Fruit fly (Drosophila melanogaster) S2 (cell line): Measurements from ENCODE around the gene CG15286.

Source experiments
- CG8478 ChIP-seq: fragments of >200 bp; optimal IDR thresholded peaks from 2 replicates; lab custom pipeline; 2018
- CTCF ChIP-seq, 2 experiments: fragments of >200 bp; optimal IDR thresholded peaks; 2 replicates each; lab custom pipeline; 2018

CG15286 gene

DNA sequence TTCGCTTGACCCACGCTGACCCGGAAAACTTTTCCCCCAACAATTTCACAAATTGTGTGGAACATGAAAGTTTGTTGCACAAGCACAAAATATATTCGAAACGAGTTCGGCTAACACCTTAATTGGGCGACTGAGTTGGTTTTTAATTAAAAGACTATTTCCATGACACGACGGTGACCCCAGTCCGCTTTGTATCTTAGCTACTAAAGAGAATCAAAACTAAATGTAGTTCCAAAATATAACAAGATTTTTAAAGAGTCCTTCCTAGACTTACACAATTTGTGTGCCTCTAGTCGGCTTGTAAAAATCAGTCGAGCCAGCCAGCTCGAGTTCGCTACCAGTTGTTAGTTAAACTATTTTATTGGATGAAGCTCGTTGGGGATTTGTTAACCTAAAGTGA lies at the start of gene CG15286:
Gene CG15286 (plus strand): TSS at position 301 of the 400 bp plus-strand sequence.
- TF ChIP-seq CTCF (optimal IDR thresholded peaks at IDR 0.05; lab: Kevin White, UChicago) (no peak), CG8478 (lab: Kevin White, UChicago) (no peak)

DNA sequence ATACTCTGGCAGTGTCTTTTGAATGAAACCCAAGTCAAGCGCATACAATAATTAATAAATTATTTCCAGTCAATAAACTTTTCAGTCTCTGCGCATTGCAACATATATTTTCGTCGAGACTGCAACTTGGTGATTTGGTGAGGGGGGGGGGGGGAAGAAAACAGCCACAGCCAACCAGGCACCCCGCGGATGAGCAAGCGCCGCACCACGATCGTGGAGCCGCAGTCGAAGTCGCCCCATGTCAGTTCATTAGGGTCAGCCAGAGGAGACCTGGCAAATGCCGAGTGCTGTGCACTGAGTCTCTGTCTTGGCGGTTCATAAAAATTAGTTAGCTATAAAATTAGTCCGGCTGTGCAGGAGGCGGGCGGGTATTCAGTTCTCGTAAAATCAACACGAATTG lies 45.3 kb upstream of the CG15286 start:
- no peak for TF ChIP-seq CG8478 (lab: Kevin White, UChicago)
- no peak for TF ChIP-seq CTCF (optimal IDR thresholded peaks at IDR 0.05; lab: Kevin White, UChicago)

dm6 chr2L:14293917-14294316 lies 44.1 kb upstream of the CG15286 start:
- TF ChIP-seq CTCF (optimal IDR thresholded peaks at IDR 0.05; lab: Kevin White, UChicago) = no peak
- TF ChIP-seq CG8478 (lab: Kevin White, UChicago) = no peak

- TF ChIP-seq CTCF (optimal IDR thresholded peaks at IDR 0.05; lab: Kevin White, UChicago) (no peak), CG8478 (lab: Kevin White, UChicago) (no peak)
Measured at dm6 chr2L:14300718-14301361, 37.2 kb upstream of the CG15286 start.

dm6 chr2L:14302478-14302877 lies 35.6 kb upstream of the CG15286 start:
- no peak for TF ChIP-seq CTCF (optimal IDR thresholded peaks at IDR 0.05; lab: Kevin White, UChicago)
- no peak for TF ChIP-seq CG8478 (lab: Kevin White, UChicago)

dm6 chr2L:14307516-14307915 lies 30.5 kb upstream of the CG15286 start:
- TF ChIP-seq CTCF (optimal IDR thresholded peaks at IDR 0.05; lab: Kevin White, UChicago) (no peak), CG8478 (lab: Kevin White, UChicago) (no peak)

- TF ChIP-seq CG8478 (lab: Kevin White, UChicago) (no peak), CTCF (optimal IDR thresholded peaks at IDR 0.05; lab: Kevin White, UChicago) (no peak)
Measured at dm6 chr2L:14308232-14308631, 29.8 kb upstream of the CG15286 start.

dm6 chr2L:14308661-14309060 lies 29.4 kb upstream of the CG15286 start:
- no peak for TF ChIP-seq CG8478 (lab: Kevin White, UChicago)
- no peak for TF ChIP-seq CTCF (optimal IDR thresholded peaks at IDR 0.05; lab: Kevin White, UChicago)

DNA sequence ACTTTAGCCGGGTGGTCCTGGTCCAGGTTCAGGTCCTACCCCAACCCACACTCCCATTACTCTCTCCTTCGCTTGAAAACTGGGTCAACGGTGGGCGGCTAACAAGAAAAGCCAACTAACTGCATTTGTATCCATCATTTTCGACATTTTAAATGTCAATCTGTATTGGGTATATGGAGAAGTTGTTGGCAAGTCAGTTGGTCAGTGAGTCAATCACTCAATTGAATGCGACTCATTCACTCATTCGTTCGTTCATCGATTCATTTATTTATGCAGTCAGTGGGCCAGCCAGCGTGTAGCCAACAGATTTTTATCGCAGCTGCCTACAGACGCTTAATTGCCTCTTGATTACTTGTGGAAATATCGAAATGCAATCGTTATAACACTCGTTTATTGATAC lies 21.3 kb upstream of the CG15286 start:
- no peak for TF ChIP-seq CTCF (optimal IDR thresholded peaks at IDR 0.05; lab: Kevin White, UChicago)
- no peak for TF ChIP-seq CG8478 (lab: Kevin White, UChicago)

DNA sequence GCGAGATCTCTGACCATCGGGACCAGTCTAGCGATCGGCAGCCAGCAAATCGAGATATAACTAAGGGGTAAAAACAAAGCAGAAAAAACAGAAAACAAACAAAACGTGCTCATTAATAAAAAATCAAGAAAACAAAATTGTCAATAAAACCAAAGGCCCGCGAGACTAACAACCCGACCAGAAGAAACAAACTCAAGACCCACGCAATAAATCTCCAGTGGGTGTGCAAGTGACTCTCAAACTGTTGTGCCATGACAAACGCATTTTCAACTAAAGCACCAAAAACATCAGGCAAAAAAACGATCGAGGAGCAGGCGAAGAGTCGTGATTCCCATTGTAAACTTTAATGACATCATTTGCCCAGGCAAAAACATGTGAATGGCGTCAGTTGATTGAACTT lies 20.0 kb upstream of the CG15286 start:
- TF ChIP-seq CG8478 (lab: Kevin White, UChicago) = no peak
- TF ChIP-seq CTCF (optimal IDR thresholded peaks at IDR 0.05; lab: Kevin White, UChicago) = no peak

- no peak for TF ChIP-seq CTCF (optimal IDR thresholded peaks at IDR 0.05; lab: Kevin White, UChicago)
- no peak for TF ChIP-seq CG8478 (lab: Kevin White, UChicago)
Measured at dm6 chr2L:14318600-14318999, 19.4 kb upstream of the CG15286 start.

DNA sequence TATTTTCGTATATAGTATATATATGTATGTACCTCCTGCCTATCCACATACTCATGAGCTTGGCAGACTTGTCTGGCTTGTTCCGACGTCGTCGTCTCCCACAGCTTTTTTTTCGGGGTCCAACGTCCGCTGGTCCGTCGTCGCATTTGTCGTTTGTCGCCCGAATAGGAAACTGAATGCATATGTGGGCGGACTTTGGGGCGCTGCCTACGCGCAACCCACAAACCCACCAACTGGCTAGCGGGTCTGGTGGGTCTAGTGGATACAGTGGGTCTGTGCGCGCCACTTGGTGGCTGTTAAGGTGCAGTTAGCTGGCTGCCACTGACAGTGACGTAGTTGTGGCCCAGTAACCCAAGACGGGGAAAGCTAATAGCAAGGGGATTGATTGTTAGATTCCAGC lies 19.0 kb upstream of the CG15286 start:
- TF ChIP-seq CTCF (optimal IDR thresholded peaks at IDR 0.05; lab: Kevin White, UChicago) = no peak
- no peak for TF ChIP-seq CG8478 (lab: Kevin White, UChicago)

DNA sequence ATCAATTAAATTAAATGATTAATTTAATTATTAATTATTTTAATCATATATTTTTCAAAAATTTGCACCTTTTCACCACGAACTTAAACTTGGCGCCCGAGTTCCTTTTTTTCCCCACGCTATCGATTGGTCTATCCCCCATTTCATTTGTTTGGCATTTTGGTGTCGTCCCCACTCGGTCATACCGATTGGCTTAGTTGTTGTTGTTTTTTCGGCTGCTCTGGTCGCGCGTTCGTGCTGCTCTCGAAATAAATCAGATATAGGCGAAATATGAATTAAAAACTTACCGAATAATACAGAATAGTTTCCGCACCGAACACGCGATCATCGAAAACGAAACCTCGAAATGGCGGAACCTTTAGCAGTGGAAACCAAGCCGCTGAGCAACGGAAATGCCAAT lies 4.1 kb upstream of the CG15286 start, which contains the start of gene CG33090:
Gene CG33090 (plus strand): TSS at position 194 of the 400 bp plus-strand sequence.
- TF ChIP-seq CTCF (optimal IDR thresholded peaks at IDR 0.05; lab: Kevin White, UChicago) (no peak), CG8478 (lab: Kevin White, UChicago) (no peak)

DNA sequence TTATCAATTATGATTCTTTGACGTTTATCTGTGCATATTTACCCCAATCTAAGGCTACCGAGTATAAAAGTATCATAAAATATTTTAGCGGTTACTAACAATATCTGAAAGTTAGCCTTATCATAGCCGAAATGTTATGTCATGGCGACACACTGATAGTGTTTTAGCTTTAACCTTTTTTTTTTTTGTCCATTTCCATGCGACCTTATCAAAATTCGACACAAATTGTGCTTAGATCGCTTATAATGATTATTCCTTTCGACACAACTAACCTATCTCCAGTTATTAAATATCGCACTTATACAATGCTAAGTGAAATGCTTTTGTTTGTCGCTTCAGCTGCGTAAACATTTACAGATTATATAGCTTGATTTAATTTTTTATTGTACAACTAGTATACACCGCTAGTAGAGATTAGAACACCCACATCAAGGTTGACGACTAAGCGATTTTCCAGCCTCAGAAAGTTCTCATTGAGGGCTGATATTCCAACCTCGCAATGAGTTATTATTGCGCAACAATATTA lies 1.7 kb upstream of the CG15286 start:
- no peak for TF ChIP-seq CG8478 (lab: Kevin White, UChicago)
- no peak for TF ChIP-seq CTCF (optimal IDR thresholded peaks at IDR 0.05; lab: Kevin White, UChicago)

DNA sequence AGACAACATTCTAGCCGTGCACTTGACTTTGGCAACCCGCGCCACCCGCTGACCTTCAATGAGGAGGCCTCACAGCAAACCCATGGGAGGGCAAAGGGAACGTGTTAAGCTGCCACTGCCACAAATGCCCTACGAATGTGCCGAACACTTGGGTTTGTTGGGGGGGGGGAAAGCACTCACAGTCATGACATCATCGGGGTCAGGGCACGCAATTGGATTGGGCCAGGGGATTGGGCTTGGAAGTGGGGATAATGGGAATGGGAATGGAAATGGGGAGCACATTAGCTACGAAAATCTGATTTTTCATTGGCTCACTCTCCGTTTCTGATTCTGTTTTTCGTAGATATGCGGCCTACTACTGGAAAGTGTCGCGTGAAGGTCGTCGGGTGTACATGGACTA lies 2.9 kb downstream of the CG15286 start:
- TF ChIP-seq CTCF (optimal IDR thresholded peaks at IDR 0.05; lab: Kevin White, UChicago) (no peak), CG8478 (lab: Kevin White, UChicago) (no peak)

DNA sequence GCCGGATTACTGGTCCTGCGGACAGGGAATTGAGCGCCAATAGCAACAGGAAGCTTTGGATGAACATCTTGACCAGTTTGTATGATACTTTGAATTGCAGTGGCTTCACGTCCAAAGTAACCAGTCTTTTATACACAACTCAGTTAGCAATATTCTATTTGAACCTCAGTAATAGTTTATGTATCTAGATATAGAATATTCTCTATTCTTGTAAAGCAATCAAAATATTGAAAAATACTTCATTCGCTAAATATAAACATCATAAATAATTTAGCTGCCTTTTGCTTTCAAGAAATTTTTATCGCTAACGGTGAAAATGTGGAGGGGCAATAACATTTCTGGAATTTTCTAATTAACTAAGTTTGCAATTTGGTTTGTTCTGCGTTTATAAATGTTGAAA lies 8.5 kb downstream of the CG15286 start, which contains the start of gene Send2:
Gene Send2 (minus strand): TSS at position 101 of the 400 bp plus-strand sequence.
- TF ChIP-seq CTCF (optimal IDR thresholded peaks at IDR 0.05; lab: Kevin White, UChicago) (no peak), CG8478 (lab: Kevin White, UChicago) (no peak)
